Fruit fly (Drosophila melanogaster) whole organism, embryonic: Measurements from ENCODE around the gene Hsp60B.
A peak's percentile ranks its signal among the peaks of the same experiment; 100 is the strongest.

Experiments
- Bteb2 ChIP-seq: fragments of 200-800 bp; sonication (Bioruptor generic); optimal IDR thresholded peaks from 2 replicates; lab custom pipeline; 2016; ENCODE audit warnings: missing biosample characterization, missing genetic modification characterization
- CG11085 ChIP-seq: fragments of 200-800 bp; sonication (Bioruptor generic); IDR thresholded peaks from 2 replicates; pipeline ENCODE4 v1.3.6; 2022; ENCODE audit warnings: missing biosample characterization, missing genetic modification characterization
- CG11456 ChIP-seq: fragments of 200-800 bp; sonication (Bioruptor generic); IDR thresholded peaks from 3 replicates; pipeline ENCODE4 v1.3.6; 2022; ENCODE audit warnings: missing biosample characterization, missing genetic modification characterization
- CG12659 ChIP-seq: fragments of 200-800 bp; sonication (Bioruptor generic); optimal IDR thresholded peaks from 3 replicates; lab custom pipeline; 2017; ENCODE audit warnings: mild to moderate bottlenecking, missing biosample characterization, missing genetic modification reagents, missing genetic modification characterization
- CG14014 ChIP-seq: fragments of 200-800 bp; sonication (Bioruptor generic); IDR thresholded peaks from 2 replicates; pipeline ENCODE4 v1.3.6; 2022; ENCODE audit warnings: missing biosample characterization, missing genetic modification characterization
- CG14667 ChIP-seq: fragments of 200-800 bp; sonication (Bioruptor generic); IDR thresholded peaks from 2 replicates; pipeline ENCODE4 v1.3.6; 2022; ENCODE audit warnings: missing biosample characterization, missing genetic modification characterization
- CG14710 ChIP-seq: fragments of 200-800 bp; sonication (Bioruptor generic); optimal IDR thresholded peaks from 3 replicates; lab custom pipeline; 2019; ENCODE audit warnings: missing biosample characterization, mild to moderate bottlenecking, missing genetic modification characterization, moderate library complexity
- CG16863 ChIP-seq: fragments of 200-800 bp; sonication (Bioruptor generic); optimal IDR thresholded peaks from 3 replicates; lab custom pipeline; 2016; ENCODE audit warnings: missing biosample characterization, missing genetic modification characterization
- CG17568 ChIP-seq: fragments of 200-800 bp; sonication (Bioruptor generic); optimal IDR thresholded peaks from 2 replicates; lab custom pipeline; 2018; ENCODE audit warnings: missing biosample characterization, mild to moderate bottlenecking, missing genetic modification characterization, moderate library complexity
- CG17829 ChIP-seq: fragments of 200-800 bp; optimal IDR thresholded peaks from 2 replicates; lab custom pipeline; 2019; ENCODE audit warnings: missing biosample characterization, mild to moderate bottlenecking, missing genetic modification characterization, moderate library complexity
- CG18476 ChIP-seq: fragments of 200-800 bp; sonication (Bioruptor generic); optimal IDR thresholded peaks from 2 replicates; lab custom pipeline; 2016; ENCODE audit warnings: missing biosample characterization, mild to moderate bottlenecking, missing genetic modification characterization
- CG2202 ChIP-seq: fragments of 200-800 bp; sonication (Bioruptor generic); optimal IDR thresholded peaks from 2 replicates; lab custom pipeline; 2018; ENCODE audit warnings: missing biosample characterization, mild to moderate bottlenecking, missing genetic modification characterization
- CG3726 ChIP-seq: fragments of 200-800 bp; sonication (Bioruptor generic); IDR thresholded peaks from 3 replicates; pipeline ENCODE4, ENCODE4 v1.3.6; 2022; ENCODE audit warnings: missing biosample characterization, missing genetic modification characterization
- CG3995 ChIP-seq: fragments of 200-800 bp; sonication (Bioruptor generic); optimal IDR thresholded peaks from 3 replicates; lab custom pipeline; 2016; ENCODE audit warnings: missing biosample characterization, missing genetic modification characterization
- CG6254 ChIP-seq: fragments of 200-800 bp; sonication (Bioruptor generic); optimal IDR thresholded peaks from 3 replicates; lab custom pipeline; 2017; ENCODE audit warnings: mild to moderate bottlenecking, missing biosample characterization, missing genetic modification reagents, missing genetic modification characterization
- CG7357 ChIP-seq: fragments of 200-800 bp; sonication (Bioruptor generic); IDR thresholded peaks from 3 replicates; pipeline ENCODE4 v1.3.6; 2022; ENCODE audit warnings: missing biosample characterization, missing genetic modification characterization
- CG7556 ChIP-seq: fragments of 200-800 bp; sonication (Bioruptor generic); optimal IDR thresholded peaks from 2 replicates; lab custom pipeline; 2017; ENCODE audit warnings: missing biosample characterization, mild to moderate bottlenecking, missing genetic modification characterization
- CG8281 ChIP-seq: fragments of 200-800 bp; sonication (Bioruptor generic); optimal IDR thresholded peaks from 2 replicates; lab custom pipeline; 2018; ENCODE audit warnings: missing biosample characterization, mild to moderate bottlenecking, missing genetic modification characterization, moderate library complexity
- CG8359 ChIP-seq: fragments of 200-800 bp; sonication (Bioruptor generic); optimal IDR thresholded peaks from 2 replicates; lab custom pipeline; 2017; ENCODE audit warnings: missing biosample characterization, mild to moderate bottlenecking, missing genetic modification characterization, borderline replicate concordance
- D ChIP-seq, 2 experiments: fragments of 200-800 bp in 1 of 2; fragments of >200 bp in 1 of 2; sonication (Bioruptor generic) in 1 of 2; optimal IDR thresholded peaks; 2 replicates in 1 of 2; 3 replicates in 1 of 2; lab custom pipeline; 2017; ENCODE audit warnings: mild to moderate bottlenecking in 1 of 2, missing biosample characterization in 1 of 2, missing genetic modification characterization in 1 of 2, missing genetic modification reagents in 1 of 2
- Dip2 ChIP-seq: fragments of 200-800 bp; sonication (Bioruptor generic); IDR thresholded peaks from 2 replicates; pipeline ENCODE4 v1.3.6; 2022; ENCODE audit warnings: missing biosample characterization, missing genetic modification characterization
- Doc3 ChIP-seq: fragments of 200-800 bp; sonication (Bioruptor generic); IDR thresholded peaks from 3 replicates; pipeline ENCODE4 v1.3.6; 2022; ENCODE audit warnings: missing biosample characterization, missing genetic modification characterization; ENCODE audit not compliant: partially characterized antibody
- GATAe ChIP-seq: fragments of 200-800 bp; sonication (Bioruptor generic); conservative IDR thresholded peaks from 2 replicates; pipeline ENCODE4 v1.3.6; 2022; ENCODE audit warnings: missing biosample characterization, missing genetic modification characterization
- HLH54F ChIP-seq: fragments of 200-800 bp; sonication (Bioruptor generic); optimal IDR thresholded peaks from 3 replicates; lab custom pipeline; 2016; ENCODE audit warnings: missing biosample characterization, missing genetic modification characterization
- Hand ChIP-seq: fragments of 200-800 bp; sonication (Bioruptor generic); optimal IDR thresholded peaks from 2 replicates; lab custom pipeline; 2017; ENCODE audit warnings: mild to moderate bottlenecking, missing biosample characterization, missing genetic modification reagents, missing genetic modification characterization
- HmgD ChIP-seq: fragments of 200-800 bp; sonication (Bioruptor generic); optimal IDR thresholded peaks from 3 replicates; lab custom pipeline; 2016; ENCODE audit warnings: missing biosample characterization, missing genetic modification characterization
- Kr ChIP-seq: fragments of 200-800 bp; sonication (Bioruptor generic); optimal IDR thresholded peaks from 2 replicates; lab custom pipeline; 2017; ENCODE audit warnings: missing biosample characterization, mild to moderate bottlenecking, missing genetic modification characterization
- Nf-YB ChIP-seq: fragments of 200-800 bp; sonication (Bioruptor generic); optimal IDR thresholded peaks from 3 replicates; lab custom pipeline; 2019; ENCODE audit warnings: missing biosample characterization, mild to moderate bottlenecking, missing genetic modification characterization, moderate library complexity
- Sox100B ChIP-seq: fragments of 200-800 bp; sonication (Bioruptor generic); optimal IDR thresholded peaks from 3 replicates; lab custom pipeline; 2018; ENCODE audit warnings: missing biosample characterization, mild to moderate bottlenecking, missing genetic modification characterization
- Sry-δ ChIP-seq: fragments of 200-800 bp; sonication (Bioruptor generic); optimal IDR thresholded peaks from 2 replicates; lab custom pipeline; 2016; ENCODE audit warnings: missing biosample characterization, missing genetic modification characterization
- Stat92E ChIP-seq, 3 experiments: fragments of >200 bp in 2 of 3; fragments of 200-800 bp in 1 of 3; sonication (Bioruptor generic) in 1 of 3; optimal IDR thresholded peaks; 2 replicates each; lab custom pipeline; 2017 to 2019; ENCODE audit warnings: missing biosample characterization in 3 of 3, missing genetic modification characterization in 3 of 3, mild to moderate bottlenecking in 1 of 3, moderate library complexity in 1 of 3
- Trl ChIP-seq, 3 experiments: fragments of >200 bp in 2 of 3; fragments of 200-800 bp in 1 of 3; sonication (Bioruptor generic) in 1 of 3; optimal IDR thresholded peaks; 2 replicates in 1 of 3; 3 replicates in 2 of 3; lab custom pipeline; 2016 to 2017; ENCODE audit warnings: missing biosample characterization in 1 of 3, missing genetic modification characterization in 1 of 3
- Xrp1 ChIP-seq: fragments of 200-800 bp; sonication (Bioruptor generic); IDR thresholded peaks from 2 replicates; pipeline ENCODE4 v1.3.6; 2022; ENCODE audit warnings: missing biosample characterization, missing genetic modification characterization
- ab ChIP-seq: fragments of 200-800 bp; sonication (Bioruptor generic); optimal IDR thresholded peaks from 2 replicates; lab custom pipeline; 2016; ENCODE audit warnings: missing biosample characterization, missing genetic modification characterization
- ato ChIP-seq: fragments of 200-800 bp; sonication (Bioruptor generic); IDR thresholded peaks from 2 replicates; pipeline ENCODE4 v1.3.6; 2022; ENCODE audit warnings: missing biosample characterization, missing genetic modification characterization; ENCODE audit not compliant: partially characterized antibody
- bowl ChIP-seq: fragments of 200-800 bp; sonication (Bioruptor generic); IDR thresholded peaks from 2 replicates; pipeline ENCODE4 v1.3.6; 2022; ENCODE audit warnings: missing biosample characterization, missing genetic modification characterization
- cas ChIP-seq: fragments of 200-800 bp; sonication (Bioruptor generic); IDR thresholded peaks from 2 replicates; pipeline ENCODE4 v1.3.6; 2022; ENCODE audit warnings: missing biosample characterization, missing genetic modification characterization
- croc ChIP-seq: fragments of 200-800 bp; sonication (Bioruptor generic); conservative IDR thresholded peaks from 3 replicates; pipeline ENCODE4 v1.3.6; 2022; ENCODE audit warnings: missing biosample characterization, missing genetic modification characterization
- emc ChIP-seq: fragments of 200-800 bp; sonication (Bioruptor generic); optimal IDR thresholded peaks from 2 replicates; lab custom pipeline; 2016; ENCODE audit warnings: missing biosample characterization, missing genetic modification characterization
- grau ChIP-seq: fragments of 200-800 bp; optimal IDR thresholded peaks from 3 replicates; lab custom pipeline; 2019; ENCODE audit warnings: missing biosample characterization, mild to moderate bottlenecking, missing genetic modification characterization, moderate library complexity
- gsb ChIP-seq: fragments of 200-800 bp; sonication (Bioruptor generic); IDR thresholded peaks from 2 replicates; pipeline ENCODE4 v1.3.6; 2022; ENCODE audit warnings: missing biosample characterization, missing genetic modification characterization
- mld ChIP-seq: fragments of 200-800 bp; sonication (Bioruptor generic); IDR thresholded peaks from 3 replicates; pipeline ENCODE4 v1.3.6; 2022; ENCODE audit warnings: missing biosample characterization, missing genetic modification characterization; ENCODE audit not compliant: partially characterized antibody
- nerfin-1 ChIP-seq: fragments of 200-800 bp; sonication (Bioruptor generic); optimal IDR thresholded peaks from 3 replicates; lab custom pipeline; 2019; ENCODE audit warnings: missing biosample characterization, mild to moderate bottlenecking, missing genetic modification characterization, moderate library complexity
- p53 ChIP-seq: fragments of 200-800 bp; sonication (Bioruptor generic); optimal IDR thresholded peaks from 2 replicates; lab custom pipeline; 2016; ENCODE audit warnings: missing biosample characterization, missing genetic modification characterization
- pum ChIP-seq: fragments of 200-800 bp; sonication (Bioruptor generic); optimal IDR thresholded peaks from 2 replicates; lab custom pipeline; 2016; ENCODE audit warnings: missing biosample characterization, missing genetic modification characterization
- sd ChIP-seq: fragments of 200-800 bp; sonication (Bioruptor generic); optimal IDR thresholded peaks from 3 replicates; lab custom pipeline; 2018; ENCODE audit warnings: missing biosample characterization, mild to moderate bottlenecking, missing genetic modification characterization, moderate library complexity
- shn ChIP-seq: fragments of 200-800 bp; sonication (Bioruptor generic); optimal IDR thresholded peaks from 3 replicates; lab custom pipeline; 2016; ENCODE audit warnings: missing biosample characterization, missing genetic modification characterization
- tin ChIP-seq: fragments of 200-800 bp; sonication (Bioruptor generic); optimal IDR thresholded peaks from 3 replicates; lab custom pipeline; 2016; ENCODE audit warnings: missing biosample characterization, missing genetic modification characterization
- vnd ChIP-seq: fragments of 200-800 bp; sonication (Bioruptor generic); IDR thresholded peaks from 3 replicates; pipeline ENCODE4 v1.3.6; 2022; ENCODE audit warnings: missing biosample characterization, missing genetic modification characterization; ENCODE audit not compliant: partially characterized antibody

Hsp60B gene

dm6 chr2L:715489-715849 is 12.7 kb upstream of the Hsp60B start (continued):
- TF ChIP-seq HLH54F = peak; percentile 62
- TF ChIP-seq CG17568 = peak; percentile 40
- peak; percentile 68 for TF ChIP-seq CG18476 (GFP tag; lab: Kevin White, UChicago)
- TF ChIP-seq CG14667 (GFP tag; lab: Robert Waterston, UW) = peak; percentile 80
- TF ChIP-seq Stat92E (GFP tag; optimal IDR thresholded peaks at IDR 0.05; lab: Kevin White, UChicago) = peak in 1 of 3 experiments; percentile 78
- peak; percentile 81 for TF ChIP-seq grau (tag; lab: Kevin White, UChicago)
- TF ChIP-seq D (optimal IDR thresholded peaks at IDR 0.05; lab: Kevin White, UChicago) = no peak
- peak; percentile 88 for TF ChIP-seq D (GFP tag; optimal IDR thresholded peaks at IDR 0.05; lab: Kevin White, UChicago)
- TF ChIP-seq gsb (GFP tag; lab: Robert Waterston, UW) = peak; percentile 57; the same call in 1 of the 2 replicates
- TF ChIP-seq CG2202 (tag; lab: Kevin White, UChicago) = peak; percentile 89
- TF ChIP-seq CG8359 (GFP tag; lab: Kevin White, UChicago) = peak; percentile 75
- peak; percentile 89 for TF ChIP-seq pum (GFP tag; lab: Kevin White, UChicago)
- TF ChIP-seq Doc3 (GFP tag; lab: Robert Waterston, UW) = no peak
- no peak for TF ChIP-seq p53 (GFP tag; lab: Kevin White, UChicago)
- peak; percentile 84 for TF ChIP-seq tin (GFP tag; lab: Kevin White, UChicago)
- peak; percentile 67; the same call in 1 of the 2 replicates for TF ChIP-seq bowl (GFP tag; lab: Robert Waterston, UW)
- TF ChIP-seq CG14710 (tag; lab: Kevin White, UChicago) = peak; percentile 87
- TF ChIP-seq HmgD (GFP tag; lab: Kevin White, UChicago) = peak; percentile 69
- peak; percentile 56 for TF ChIP-seq nerfin-1 (tag; lab: Kevin White, UChicago)
- TF ChIP-seq CG11085 (GFP tag; lab: Robert Waterston, UW) = no peak
- TF ChIP-seq vnd (GFP tag; lab: Robert Waterston, UW) = no peak
- peak; percentile 95 for TF ChIP-seq Xrp1 (GFP tag; lab: Robert Waterston, UW)
- peak; percentile 66 for TF ChIP-seq Nf-YB (GFP tag; lab: Kevin White, UChicago)
- peak; percentile 48 for TF ChIP-seq emc (GFP tag; lab: Kevin White, UChicago)
- peak; percentile 44 for TF ChIP-seq CG8281 (tag; lab: Kevin White, UChicago)
- peak; percentile 89 for TF ChIP-seq CG17829
- TF ChIP-seq Dip2 (GFP tag; lab: Robert Waterston, UW) = 0 out of 2 replicates have a peak, but pooled peaks have one; percentile 10
- TF ChIP-seq Kr = no peak
- peak; percentile 43 for TF ChIP-seq Bteb2 (GFP tag; lab: Kevin White, UChicago)
- TF ChIP-seq CG11456 (GFP tag; lab: Robert Waterston, UW) = peak; percentile 73
- no peak for TF ChIP-seq cas
- peak; percentile 66; the same call in 2 of the 3 replicates for TF ChIP-seq CG7357
- peak; percentile 44 for TF ChIP-seq Sox100B
- peak; percentile 69; the same call in 1 of the 2 replicates for TF ChIP-seq CG14014 (GFP tag; lab: Robert Waterston, UW)
- no peak for TF ChIP-seq Trl (optimal IDR thresholded peaks at IDR 0.05; lab: Kevin White, UChicago)
- TF ChIP-seq Trl (GFP tag; optimal IDR thresholded peaks at IDR 0.05; lab: Kevin White, UChicago) = peak; percentile 74
- no peak for TF ChIP-seq CG3995 (GFP tag; lab: Kevin White, UChicago)
- TF ChIP-seq CG3726 (GFP tag; lab: Robert Waterston, UW) = peak; percentile 80; the same call in 2 of the 3 replicates
- TF ChIP-seq ato = no peak
- TF ChIP-seq CG6254 = peak; percentile 88
- peak; percentile 62 for TF ChIP-seq ab (GFP tag; lab: Kevin White, UChicago)
- TF ChIP-seq GATAe (GFP tag; lab: Robert Waterston, UW) = no peak
- no peak for TF ChIP-seq mld (GFP tag; lab: Robert Waterston, UW)
- peak; percentile 44 for TF ChIP-seq Sry-δ (GFP tag; lab: Kevin White, UChicago)
- peak; percentile 70 for TF ChIP-seq CG12659 (GFP tag; lab: Kevin White, UChicago)
- TF ChIP-seq Hand (GFP tag; lab: Kevin White, UChicago) = no peak
- TF ChIP-seq shn (GFP tag; lab: Kevin White, UChicago) = peak; percentile 87
- peak; percentile 85 for TF ChIP-seq CG7556
- peak; percentile 85 for TF ChIP-seq sd
- peak; percentile 84 for TF ChIP-seq croc (GFP tag; lab: Robert Waterston, UW)
- TF ChIP-seq CG16863 (GFP tag; lab: Kevin White, UChicago) = peak; percentile 90
